Worm (Caenorhabditis elegans) whole organism, L2 larva: ENCODE data around the gene Y43F8B.2.

ENCODE experiments used
- C34F6.9 ChIP-seq: fragments of 150-350 bp; optimal IDR thresholded peaks from 2 replicates; lab custom pipeline; 2014; ENCODE audit warnings: missing biosample characterization, missing genetic modification characterization
- F13H6.1 ChIP-seq: sonication (generic microtip); optimal IDR thresholded peaks from 2 replicates; lab custom pipeline; 2016; ENCODE audit warnings: missing genetic modification characterization, missing compliant biosample characterization
- R02D3.7 ChIP-seq: fragments of 150-350 bp; optimal IDR thresholded peaks from 2 replicates; lab custom pipeline; 2014; ENCODE audit warnings: missing biosample characterization, missing genetic modification characterization
- Y55F3AM.14 ChIP-seq: fragments of 200-800 bp; sonication (Bioruptor generic); optimal IDR thresholded peaks from 2 replicates; lab custom pipeline; 2018; ENCODE audit warnings: mild to moderate bottlenecking, missing genetic modification characterization, missing compliant biosample characterization
- ZK546.5 ChIP-seq: sonication (generic microtip); optimal IDR thresholded peaks from 2 replicates; lab custom pipeline; 2017; ENCODE audit warnings: missing biosample characterization, missing genetic modification characterization
- alr-1 ChIP-seq: fragments of 150-350 bp; optimal IDR thresholded peaks from 2 replicates; lab custom pipeline; 2014; ENCODE audit warnings: missing biosample characterization, missing genetic modification characterization
- aly-2 ChIP-seq: fragments of 150-350 bp; optimal IDR thresholded peaks from 2 replicates; lab custom pipeline; 2014; ENCODE audit warnings: missing biosample characterization, missing genetic modification characterization
- ama-1 ChIP-seq: fragments of 150-350 bp; optimal IDR thresholded peaks from 2 replicates; lab custom pipeline; 2018; ENCODE audit warnings: inconsistent platforms
- blmp-1 ChIP-seq: sonication (generic microtip); optimal IDR thresholded peaks from 2 replicates; lab custom pipeline; 2017; ENCODE audit warnings: missing genetic modification characterization, mild to moderate bottlenecking, missing compliant biosample characterization, antibody characterized with exemption, moderate library complexity; ENCODE audit not compliant: insufficient read depth
- ceh-16 ChIP-seq: fragments of 150-350 bp; optimal IDR thresholded peaks from 2 replicates; lab custom pipeline; 2014; ENCODE audit warnings: missing biosample characterization, missing genetic modification characterization
- ceh-82 ChIP-seq: fragments of 150-350 bp; optimal IDR thresholded peaks from 2 replicates; lab custom pipeline; 2014; ENCODE audit warnings: missing biosample characterization, missing genetic modification characterization
- dmd-4 ChIP-seq: sonication (generic microtip); optimal IDR thresholded peaks from 2 replicates; lab custom pipeline; 2017; ENCODE audit warnings: missing biosample characterization, missing genetic modification characterization
- egl-27 ChIP-seq: sonication (generic microtip); optimal IDR thresholded peaks from 3 replicates; lab custom pipeline; 2017; ENCODE audit warnings: missing biosample characterization, missing genetic modification reagents, missing genetic modification characterization
- elt-1 ChIP-seq: fragments of 150-350 bp; optimal IDR thresholded peaks from 2 replicates; lab custom pipeline; 2014; ENCODE audit warnings: missing biosample characterization, missing genetic modification characterization
- elt-3 ChIP-seq: sonication (generic microtip); optimal IDR thresholded peaks from 2 replicates; lab custom pipeline; 2017; ENCODE audit warnings: missing biosample characterization, missing genetic modification characterization
- fos-1 ChIP-seq: fragments of 150-350 bp; optimal IDR thresholded peaks from 2 replicates; lab custom pipeline; 2014; ENCODE audit warnings: missing biosample characterization, missing genetic modification characterization
- gmeb-1 ChIP-seq: fragments of 150-350 bp; optimal IDR thresholded peaks from 2 replicates; lab custom pipeline; 2014; ENCODE audit warnings: missing biosample characterization, missing genetic modification characterization
- lin-11 ChIP-seq: fragments of 150-350 bp; sonication (generic microtip); optimal IDR thresholded peaks from 2 replicates; lab custom pipeline; 2014; ENCODE audit warnings: missing biosample characterization, missing genetic modification characterization, inconsistent platforms, mixed read lengths
- lin-13 ChIP-seq: fragments of 150-350 bp; optimal IDR thresholded peaks from 2 replicates; lab custom pipeline; 2014; ENCODE audit warnings: missing biosample characterization, missing genetic modification reagents, missing genetic modification characterization
- lsy-2 ChIP-seq, 2 experiments: fragments of 150-350 bp in 1 of 2; sonication (generic microtip) in 1 of 2; optimal IDR thresholded peaks; 2 replicates each; lab custom pipeline; 2014 to 2017; ENCODE audit warnings: missing biosample characterization in 2 of 2, missing genetic modification characterization in 2 of 2
- mab-5 ChIP-seq: fragments of 150-350 bp; optimal IDR thresholded peaks from 2 replicates; lab custom pipeline; 2014; ENCODE audit warnings: missing biosample characterization, missing genetic modification characterization
- mbf-1 ChIP-seq: sonication (generic microtip); optimal IDR thresholded peaks from 2 replicates; lab custom pipeline; 2017; ENCODE audit warnings: missing biosample characterization, missing genetic modification characterization
- mdl-1 ChIP-seq, 2 experiments: fragments of 150-350 bp in 1 of 2; sonication (generic microtip) in 1 of 2; optimal IDR thresholded peaks; 2 replicates each; lab custom pipeline; 2017; ENCODE audit warnings: missing biosample characterization in 2 of 2, missing genetic modification characterization in 2 of 2
- nhr-10 ChIP-seq: sonication (generic microtip); optimal IDR thresholded peaks from 2 replicates; lab custom pipeline; 2017; ENCODE audit warnings: missing biosample characterization, missing genetic modification characterization
- nhr-12 ChIP-seq: fragments of 150-350 bp; optimal IDR thresholded peaks from 2 replicates; lab custom pipeline; 2014; ENCODE audit warnings: missing biosample characterization, missing genetic modification characterization
- nhr-129 ChIP-seq: fragments of 150-350 bp; optimal IDR thresholded peaks from 2 replicates; lab custom pipeline; 2014; ENCODE audit warnings: missing biosample characterization, missing genetic modification characterization
- nhr-21 ChIP-seq: fragments of 150-350 bp; optimal IDR thresholded peaks from 2 replicates; lab custom pipeline; 2014; ENCODE audit warnings: missing biosample characterization, missing genetic modification characterization
- nhr-23 ChIP-seq: fragments of 150-350 bp; optimal IDR thresholded peaks from 2 replicates; lab custom pipeline; 2014; ENCODE audit warnings: missing biosample characterization, missing genetic modification reagents, missing genetic modification characterization
- nhr-237 ChIP-seq: fragments of 150-350 bp; optimal IDR thresholded peaks from 2 replicates; lab custom pipeline; 2014; ENCODE audit warnings: missing biosample characterization, missing genetic modification characterization
- nhr-25 ChIP-seq: fragments of 150-350 bp; sonication (generic microtip); optimal IDR thresholded peaks from 3 replicates; lab custom pipeline; 2014; ENCODE audit warnings: missing biosample characterization, missing genetic modification characterization
- nhr-6 ChIP-seq: fragments of 150-350 bp; optimal IDR thresholded peaks from 2 replicates; lab custom pipeline; 2014; ENCODE audit warnings: missing biosample characterization, missing genetic modification characterization
- nhr-77 ChIP-seq: fragments of 150-350 bp; optimal IDR thresholded peaks from 2 replicates; lab custom pipeline; 2014; ENCODE audit warnings: missing biosample characterization, missing genetic modification characterization
- peb-1 ChIP-seq: fragments of 150-350 bp; optimal IDR thresholded peaks from 2 replicates; lab custom pipeline; 2014; ENCODE audit warnings: missing biosample characterization, missing genetic modification characterization
- sem-4 ChIP-seq: fragments of 150-350 bp; optimal IDR thresholded peaks from 2 replicates; lab custom pipeline; 2014; ENCODE audit warnings: missing biosample characterization, missing genetic modification reagents, missing genetic modification characterization
- skn-1 ChIP-seq: sonication (generic microtip); optimal IDR thresholded peaks from 2 replicates; lab custom pipeline; 2017; ENCODE audit warnings: missing biosample characterization, missing genetic modification characterization
- sma-9 ChIP-seq, 2 experiments: fragments of 150-350 bp in 1 of 2; sonication (generic microtip) in 1 of 2; optimal IDR thresholded peaks; 2 replicates each; lab custom pipeline; 2014 to 2016; ENCODE audit warnings: missing genetic modification characterization in 2 of 2, mild to moderate bottlenecking in 1 of 2, missing biosample characterization in 1 of 2, missing compliant biosample characterization in 1 of 2, missing genetic modification reagents in 1 of 2, moderate library complexity in 1 of 2
- snpc-4 ChIP-seq: fragments of 150-350 bp; optimal IDR thresholded peaks from 2 replicates; lab custom pipeline; 2014; ENCODE audit warnings: missing biosample characterization, missing genetic modification characterization
- unc-39 ChIP-seq: fragments of 150-350 bp; optimal IDR thresholded peaks from 2 replicates; lab custom pipeline; 2014; ENCODE audit warnings: missing biosample characterization, missing genetic modification characterization
- unc-62 ChIP-seq: fragments of 150-350 bp; optimal IDR thresholded peaks from 2 replicates; lab custom pipeline; 2014; ENCODE audit warnings: missing biosample characterization, missing genetic modification reagents, missing genetic modification characterization
- zag-1 ChIP-seq: fragments of 150-350 bp; optimal IDR thresholded peaks from 2 replicates; lab custom pipeline; 2014; ENCODE audit warnings: missing biosample characterization, missing genetic modification characterization
- ztf-1 ChIP-seq: fragments of 200-800 bp; sonication (Bioruptor generic); conservative IDR thresholded peaks from 2 replicates; pipeline ENCODE4 v1.3.6; 2022; ENCODE audit warnings: missing genetic modification characterization, missing compliant biosample characterization
- ztf-4 ChIP-seq: fragments of 150-350 bp; optimal IDR thresholded peaks from 2 replicates; lab custom pipeline; 2014; ENCODE audit warnings: missing biosample characterization, missing genetic modification characterization

Gene Y43F8B.2

DNA sequence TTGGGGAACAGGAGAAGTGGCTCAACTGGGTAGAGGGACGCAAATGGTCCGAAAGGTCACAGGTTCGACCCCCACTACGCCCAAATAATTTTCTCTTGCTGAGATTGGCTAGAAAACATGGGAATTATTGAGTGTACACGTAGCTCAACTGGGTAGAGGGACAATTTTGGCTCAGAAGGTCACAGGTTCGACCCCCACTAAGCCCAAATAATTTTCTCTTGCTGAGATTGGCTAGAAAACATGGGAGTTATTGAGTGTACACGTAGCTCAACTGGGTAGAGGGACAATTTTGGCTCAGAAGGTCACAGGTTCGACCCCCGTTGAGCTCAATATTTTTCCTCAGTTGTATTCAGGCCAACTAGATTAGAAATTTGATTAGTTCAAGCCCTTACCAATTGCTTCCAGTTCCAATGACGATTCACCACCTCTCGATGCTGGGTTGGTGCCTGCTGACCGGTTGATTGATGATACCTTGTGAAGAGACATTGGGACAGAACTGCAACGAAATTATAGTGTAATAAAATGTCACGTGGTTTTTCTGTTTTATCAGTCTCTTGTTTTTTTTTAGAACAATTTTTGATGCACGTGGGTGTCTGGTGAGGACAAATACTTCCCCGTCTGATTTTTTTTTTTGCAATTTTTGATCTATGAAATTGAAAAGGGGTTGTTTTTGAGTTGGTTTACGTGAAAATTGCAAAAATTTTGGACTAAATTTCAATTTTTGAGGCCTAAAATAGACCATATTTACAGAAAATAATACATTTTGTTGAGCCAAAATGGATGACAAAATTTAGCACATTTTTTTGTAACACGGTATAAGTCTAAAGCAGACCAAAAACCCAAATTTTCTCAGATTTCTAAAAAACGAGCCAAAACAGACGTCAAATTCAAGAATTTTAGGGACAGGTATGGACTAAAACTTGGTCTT, 11.3 kb downstream of the Y43F8B.2 start:
- TF ChIP-seq lsy-2 (tag; optimal IDR thresholded peaks at IDR 0.05; lab: Kevin White, UChicago), result peak in 1 of 2 experiments; percentile 57
- no peak for TF ChIP-seq nhr-10 (tag; lab: Kevin White, UChicago)
- no peak for TF ChIP-seq nhr-237 (tag; lab: Kevin White, UChicago)
- TF ChIP-seq nhr-12 (tag; lab: Kevin White, UChicago), result no peak
- TF ChIP-seq mbf-1 (tag; lab: Kevin White, UChicago), result no peak
- TF ChIP-seq gmeb-1, result no peak
- peak; percentile 26 for TF ChIP-seq nhr-129 (tag; lab: Kevin White, UChicago)
- no peak for TF ChIP-seq skn-1 (tag; lab: Kevin White, UChicago)
- TF ChIP-seq alr-1 (tag; lab: Kevin White, UChicago), result no peak
- no peak for TF ChIP-seq ceh-82 (tag; lab: Kevin White, UChicago)
- TF ChIP-seq nhr-6 (tag; lab: Kevin White, UChicago), result no peak
- no peak for TF ChIP-seq dmd-4
- no peak for TF ChIP-seq fos-1 (tag; lab: Kevin White, UChicago)
- TF ChIP-seq elt-1 (tag; lab: Kevin White, UChicago), result no peak
- no peak for TF ChIP-seq unc-62 (GFP tag; lab: Kevin White, UChicago)
- TF ChIP-seq sem-4 (tag; lab: Kevin White, UChicago), result no peak
- TF ChIP-seq unc-39 (tag; lab: Kevin White, UChicago), result no peak
- TF ChIP-seq nhr-77, result no peak
- no peak for TF ChIP-seq F13H6.1 (tag; lab: Kevin White, UChicago)
- peak; percentile 20 for TF ChIP-seq C34F6.9 (tag; lab: Kevin White, UChicago)
- TF ChIP-seq mab-5 (tag; lab: Kevin White, UChicago), result no peak
- TF ChIP-seq ztf-1 (GFP tag; lab: Robert Waterston, UW), result no peak
- TF ChIP-seq lin-11 (tag; lab: Kevin White, UChicago), result no peak
- TF ChIP-seq Y55F3AM.14 (GFP tag; lab: Kevin White, UChicago), result peak; percentile 25
- peak; percentile 85 for TF ChIP-seq sma-9 (GFP tag; optimal IDR thresholded peaks at IDR 0.05; lab: Kevin White, UChicago)
- TF ChIP-seq sma-9 (tag; optimal IDR thresholded peaks at IDR 0.05; lab: Kevin White, UChicago), result no peak
- TF ChIP-seq zag-1, result no peak
- TF ChIP-seq egl-27, result no peak
- TF ChIP-seq lin-13 (GFP tag; lab: Kevin White, UChicago), result no peak
- no peak for TF ChIP-seq ztf-4 (tag; lab: Kevin White, UChicago)
- no peak for TF ChIP-seq aly-2
- TF ChIP-seq mdl-1 (tag; optimal IDR thresholded peaks at IDR 0.05; lab: Kevin White, UChicago), result peak in 1 of 2 experiments; percentile 34
- TF ChIP-seq nhr-25 (tag; lab: Kevin White, UChicago), result peak; percentile 52
- TF ChIP-seq nhr-21, result no peak
- no peak for TF ChIP-seq elt-3 (tag; lab: Kevin White, UChicago)
- TF ChIP-seq snpc-4 (tag; lab: Kevin White, UChicago), result no peak
- TF ChIP-seq R02D3.7, result no peak
- TF ChIP-seq ZK546.5 (tag; lab: Kevin White, UChicago), result no peak
- TF ChIP-seq ceh-16 (tag; lab: Kevin White, UChicago), result no peak
- TF ChIP-seq peb-1 (tag; lab: Kevin White, UChicago), result no peak

DNA sequence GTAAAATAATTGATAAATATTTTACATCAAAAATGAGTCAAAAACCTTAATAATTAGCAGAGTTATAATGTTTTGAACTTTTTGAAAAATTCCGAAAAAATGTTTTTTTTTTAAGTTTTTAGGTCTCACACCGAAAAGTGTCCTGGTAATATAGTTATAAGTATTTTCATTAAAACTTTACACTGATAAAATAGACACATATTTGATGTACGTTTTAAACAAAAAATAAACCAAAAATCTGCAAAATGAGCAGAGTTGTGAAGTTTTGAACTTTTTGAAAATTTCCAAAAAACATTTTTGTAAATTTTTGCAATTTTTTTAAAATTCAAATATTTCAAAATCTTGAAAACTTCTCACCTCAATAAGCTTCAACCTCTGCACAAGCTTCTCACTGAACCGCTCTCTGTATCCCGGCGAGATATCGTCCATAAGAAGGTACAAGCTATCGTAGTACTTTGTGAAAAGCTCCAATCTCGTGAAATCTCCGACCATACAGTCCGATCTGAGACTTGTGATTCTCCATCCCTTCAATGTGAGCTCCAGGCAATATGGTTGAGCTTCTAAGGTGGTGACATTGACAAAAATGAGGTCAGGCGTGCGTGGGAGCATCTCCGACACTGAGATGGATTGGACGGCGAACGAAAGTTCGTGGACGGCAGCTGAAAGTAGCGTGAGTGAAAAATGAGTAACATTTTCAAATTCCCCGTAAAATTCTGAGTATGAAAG, 12.2 kb downstream of the Y43F8B.2 start:
- TF ChIP-seq nhr-23 (tag; lab: Kevin White, UChicago) (no peak), nhr-129 (tag; lab: Kevin White, UChicago) (no peak), blmp-1 (tag; lab: Kevin White, UChicago) (no peak), ama-1 (lab: Kevin White, UChicago) (peak; percentile 52)
